Fruit fly (Drosophila melanogaster) whole organism, embryonic: ENCODE data around the gene Amacr.
A peak's percentile ranks its signal among the peaks of the same experiment; 100 is the strongest.

ENCODE experiments used
- Ada2b ChIP-seq: fragments of 200-800 bp; sonication (Bioruptor generic); IDR thresholded peaks from 2 replicates; pipeline ENCODE4 v1.3.6; 2022; ENCODE audit warnings: missing biosample characterization, missing genetic modification characterization
- CG1024 ChIP-seq: fragments of 200-800 bp; sonication (Bioruptor generic); IDR thresholded peaks from 2 replicates; pipeline ENCODE4 v1.3.6; 2022; ENCODE audit warnings: missing biosample characterization, missing genetic modification characterization
- CG10431 ChIP-seq: fragments of 200-800 bp; sonication (Bioruptor generic); optimal IDR thresholded peaks from 3 replicates; lab custom pipeline; 2018; ENCODE audit warnings: missing biosample characterization, mild to moderate bottlenecking, missing genetic modification characterization
- CG12071 ChIP-seq: fragments of 200-800 bp; sonication (Bioruptor generic); optimal IDR thresholded peaks from 3 replicates; lab custom pipeline; 2018; ENCODE audit warnings: missing biosample characterization, mild to moderate bottlenecking, missing genetic modification characterization
- CG13287 ChIP-seq: fragments of 200-800 bp; sonication (Bioruptor generic); IDR thresholded peaks from 2 replicates; pipeline ENCODE4 v1.3.6; 2022; ENCODE audit warnings: missing biosample characterization, missing genetic modification characterization; ENCODE audit not compliant: partially characterized antibody
- CG15601 ChIP-seq: fragments of 200-800 bp; sonication (Bioruptor generic); optimal IDR thresholded peaks from 3 replicates; lab custom pipeline; 2019; ENCODE audit warnings: missing biosample characterization, mild to moderate bottlenecking, missing genetic modification characterization, moderate library complexity
- CG1647 ChIP-seq: fragments of 200-800 bp; sonication (Bioruptor generic); optimal IDR thresholded peaks from 3 replicates; lab custom pipeline; 2016; ENCODE audit warnings: missing biosample characterization, missing genetic modification characterization
- CG17328 ChIP-seq: fragments of 200-800 bp; sonication (Bioruptor generic); IDR thresholded peaks from 2 replicates; pipeline ENCODE4 v1.3.6; 2022; ENCODE audit warnings: missing biosample characterization, missing genetic modification characterization
- CG17385 ChIP-seq: fragments of 200-800 bp; sonication (Bioruptor generic); optimal IDR thresholded peaks from 3 replicates; lab custom pipeline; 2018; ENCODE audit warnings: missing biosample characterization, mild to moderate bottlenecking, missing genetic modification characterization
- CG17912 ChIP-seq: fragments of 200-800 bp; sonication (Bioruptor generic); optimal IDR thresholded peaks from 2 replicates; lab custom pipeline; 2018; ENCODE audit warnings: missing biosample characterization, mild to moderate bottlenecking, missing genetic modification characterization
- CG1832 ChIP-seq: fragments of 200-800 bp; sonication (Bioruptor generic); optimal IDR thresholded peaks from 2 replicates; lab custom pipeline; 2017; ENCODE audit warnings: missing biosample characterization, mild to moderate bottlenecking, missing genetic modification characterization, inconsistent platforms
- CG18619 ChIP-seq: fragments of 200-800 bp; sonication (Bioruptor generic); optimal IDR thresholded peaks from 3 replicates; lab custom pipeline; 2017; ENCODE audit warnings: missing biosample characterization, mild to moderate bottlenecking, missing genetic modification characterization
- CG2129 ChIP-seq: fragments of 200-800 bp; sonication (Bioruptor generic); IDR thresholded peaks from 2 replicates; pipeline ENCODE4 v1.3.6; 2022; ENCODE audit warnings: missing biosample characterization, missing genetic modification characterization; ENCODE audit not compliant: partially characterized antibody
- CG30020 ChIP-seq: fragments of 200-800 bp; optimal IDR thresholded peaks from 2 replicates; lab custom pipeline; 2019; ENCODE audit warnings: missing biosample characterization, mild to moderate bottlenecking, missing genetic modification characterization, moderate library complexity
- CG31441 ChIP-seq: fragments of 200-800 bp; sonication (Bioruptor generic); IDR thresholded peaks from 2 replicates; pipeline ENCODE4 v1.3.6; 2022; ENCODE audit warnings: missing biosample characterization, missing genetic modification characterization
- CG32767 ChIP-seq: fragments of 200-800 bp; sonication (Bioruptor generic); IDR thresholded peaks from 2 replicates; pipeline ENCODE4 v1.3.6; 2022; ENCODE audit warnings: missing biosample characterization, missing genetic modification characterization
- CG6813 ChIP-seq: fragments of 200-800 bp; sonication (Bioruptor generic); optimal IDR thresholded peaks from 2 replicates; lab custom pipeline; 2017; ENCODE audit warnings: missing biosample characterization, missing genetic modification characterization, mild to moderate bottlenecking, moderate library complexity, missing genetic modification reagents
- Chrac-16 ChIP-seq: fragments of 200-800 bp; sonication (Bioruptor generic); optimal IDR thresholded peaks from 3 replicates; lab custom pipeline; 2016; ENCODE audit warnings: missing biosample characterization, missing genetic modification characterization
- Deaf1 ChIP-seq: fragments of 200-800 bp; optimal IDR thresholded peaks from 3 replicates; lab custom pipeline; 2019; ENCODE audit warnings: missing biosample characterization, mild to moderate bottlenecking, missing genetic modification characterization, moderate library complexity
- Dip3 ChIP-seq: fragments of 200-800 bp; sonication (Bioruptor generic); optimal IDR thresholded peaks from 3 replicates; lab custom pipeline; 2016; ENCODE audit warnings: missing biosample characterization, missing genetic modification characterization
- Doc3 ChIP-seq: fragments of 200-800 bp; sonication (Bioruptor generic); IDR thresholded peaks from 3 replicates; pipeline ENCODE4 v1.3.6; 2022; ENCODE audit warnings: missing biosample characterization, missing genetic modification characterization; ENCODE audit not compliant: partially characterized antibody
- Fer1 ChIP-seq: fragments of 200-800 bp; sonication (Bioruptor generic); optimal IDR thresholded peaks from 2 replicates; lab custom pipeline; 2017; ENCODE audit warnings: missing biosample characterization, mild to moderate bottlenecking, missing genetic modification characterization
- GATAe ChIP-seq: fragments of 200-800 bp; sonication (Bioruptor generic); conservative IDR thresholded peaks from 2 replicates; pipeline ENCODE4 v1.3.6; 2022; ENCODE audit warnings: missing biosample characterization, missing genetic modification characterization
- HmgD ChIP-seq: fragments of 200-800 bp; sonication (Bioruptor generic); optimal IDR thresholded peaks from 3 replicates; lab custom pipeline; 2016; ENCODE audit warnings: missing biosample characterization, missing genetic modification characterization
- Meics ChIP-seq: fragments of 200-800 bp; sonication (Bioruptor generic); optimal IDR thresholded peaks from 2 replicates; lab custom pipeline; 2017; ENCODE audit warnings: missing biosample characterization, mild to moderate bottlenecking, missing genetic modification characterization
- NC2α ChIP-seq: fragments of 200-800 bp; sonication (Bioruptor generic); optimal IDR thresholded peaks from 2 replicates; lab custom pipeline; 2016; ENCODE audit warnings: missing biosample characterization, missing genetic modification characterization
- Pdp1 ChIP-seq, 2 experiments: fragments of 200-800 bp; sonication (Bioruptor generic); optimal IDR thresholded peaks; 3 replicates each; lab custom pipeline; 2016; ENCODE audit warnings: missing biosample characterization in 2 of 2, missing genetic modification characterization in 2 of 2, mild to moderate bottlenecking in 1 of 2, moderate library complexity in 1 of 2
- Sry-β ChIP-seq: fragments of 200-800 bp; sonication (Bioruptor generic); optimal IDR thresholded peaks from 2 replicates; lab custom pipeline; 2018; ENCODE audit warnings: missing biosample characterization, mild to moderate bottlenecking, missing genetic modification characterization, moderate library complexity
- Sry-δ ChIP-seq: fragments of 200-800 bp; sonication (Bioruptor generic); optimal IDR thresholded peaks from 2 replicates; lab custom pipeline; 2016; ENCODE audit warnings: missing biosample characterization, missing genetic modification characterization
- bsh ChIP-seq, 2 experiments: fragments of 200-800 bp; sonication (Bioruptor generic); optimal IDR thresholded peaks; 2 replicates each; lab custom pipeline; 2017 to 2018; ENCODE audit warnings: mild to moderate bottlenecking in 2 of 2, missing biosample characterization in 2 of 2, missing genetic modification characterization in 2 of 2, moderate library complexity in 1 of 2
- croc ChIP-seq: fragments of 200-800 bp; sonication (Bioruptor generic); conservative IDR thresholded peaks from 3 replicates; pipeline ENCODE4 v1.3.6; 2022; ENCODE audit warnings: missing biosample characterization, missing genetic modification characterization
- gfzf ChIP-seq: fragments of 200-800 bp; sonication (Bioruptor generic); optimal IDR thresholded peaks from 2 replicates; lab custom pipeline; 2016; ENCODE audit warnings: missing biosample characterization, mild to moderate bottlenecking, missing genetic modification characterization, moderate library complexity
- hb ChIP-seq: fragments of 200-800 bp; sonication (Bioruptor generic); IDR thresholded peaks from 3 replicates; pipeline ENCODE4 v1.3.6; 2022; ENCODE audit warnings: missing biosample characterization, missing genetic modification characterization; ENCODE audit not compliant: partially characterized antibody
- hbn ChIP-seq: fragments of 200-800 bp; sonication (Bioruptor generic); IDR thresholded peaks from 2 replicates; pipeline ENCODE4 v1.3.6; 2022; ENCODE audit warnings: missing biosample characterization, missing genetic modification characterization; ENCODE audit not compliant: partially characterized antibody
- ind ChIP-seq: fragments of 200-800 bp; sonication (Bioruptor generic); optimal IDR thresholded peaks from 3 replicates; lab custom pipeline; 2016; ENCODE audit warnings: missing biosample characterization, missing genetic modification characterization
- jumu ChIP-seq: fragments of 200-800 bp; sonication (Bioruptor generic); optimal IDR thresholded peaks from 3 replicates; lab custom pipeline; 2016; ENCODE audit warnings: missing biosample characterization, missing genetic modification characterization
- maf-S ChIP-seq: fragments of 200-800 bp; sonication (Bioruptor generic); optimal IDR thresholded peaks from 2 replicates; lab custom pipeline; 2016; ENCODE audit warnings: missing biosample characterization, missing genetic modification characterization
- nau ChIP-seq: fragments of 200-800 bp; sonication (Bioruptor generic); optimal IDR thresholded peaks from 3 replicates; lab custom pipeline; 2017; ENCODE audit warnings: missing biosample characterization, mild to moderate bottlenecking, missing genetic modification characterization, missing genetic modification reagents
- oc ChIP-seq: fragments of 200-800 bp; sonication (Bioruptor generic); optimal IDR thresholded peaks from 2 replicates; lab custom pipeline; 2018; ENCODE audit warnings: missing biosample characterization, mild to moderate bottlenecking, missing genetic modification characterization, moderate library complexity
- onecut ChIP-seq: fragments of 200-800 bp; sonication (Bioruptor generic); IDR thresholded peaks from 2 replicates; pipeline ENCODE4 v1.3.6; 2022; ENCODE audit warnings: missing biosample characterization, missing genetic modification characterization
- pan ChIP-seq, 4 experiments: fragments of >200 bp in 3 of 4; fragments of 200-800 bp in 1 of 4; sonication (Bioruptor generic) in 1 of 4; optimal IDR thresholded peaks in 3 of 4; IDR thresholded peaks in 1 of 4; 2 replicates each; pipeline versions ENCODE4 v1.3.6 to Lab custom; 2017 to 2022; ENCODE audit warnings: missing biosample characterization in 2 of 4, missing genetic modification characterization in 2 of 4, mixed read lengths in 1 of 4
- pb ChIP-seq: fragments of 200-800 bp; sonication (Bioruptor generic); optimal IDR thresholded peaks from 3 replicates; lab custom pipeline; 2016; ENCODE audit warnings: missing biosample characterization, missing genetic modification characterization
- pfk ChIP-seq: fragments of 200-800 bp; sonication (Bioruptor generic); optimal IDR thresholded peaks from 2 replicates; lab custom pipeline; 2018; ENCODE audit warnings: missing biosample characterization, mild to moderate bottlenecking, missing genetic modification characterization, moderate library complexity
- psq ChIP-seq: fragments of 200-800 bp; sonication (Bioruptor generic); optimal IDR thresholded peaks from 2 replicates; lab custom pipeline; 2017; ENCODE audit warnings: missing biosample characterization, missing genetic modification characterization
- run ChIP-seq: fragments of 200-800 bp; sonication (Bioruptor generic); optimal IDR thresholded peaks from 3 replicates; lab custom pipeline; 2018; ENCODE audit warnings: missing biosample characterization, mild to moderate bottlenecking, missing genetic modification characterization
- sd ChIP-seq: fragments of 200-800 bp; sonication (Bioruptor generic); optimal IDR thresholded peaks from 3 replicates; lab custom pipeline; 2018; ENCODE audit warnings: missing biosample characterization, mild to moderate bottlenecking, missing genetic modification characterization, moderate library complexity
- sens ChIP-seq: fragments of 200-800 bp; sonication (Bioruptor generic); peaks from one replicate; lab custom pipeline; 2016; ENCODE audit warnings: missing biosample characterization, missing genetic modification characterization
- sima ChIP-seq: fragments of 200-800 bp; sonication (Bioruptor generic); optimal IDR thresholded peaks from 2 replicates; lab custom pipeline; 2016; ENCODE audit warnings: missing biosample characterization, missing genetic modification characterization
- wor ChIP-seq: fragments of 200-800 bp; sonication (Bioruptor generic); IDR thresholded peaks from 2 replicates; pipeline ENCODE4 v1.3.6; 2022; ENCODE audit warnings: missing biosample characterization, missing genetic modification characterization

The Amacr gene

dm6 chr2L:20761951-20762538 is 9.9 kb upstream of the Amacr start (continued):
- TF ChIP-seq CG12071 (GFP tag; lab: Kevin White, UChicago) (no peak), CG1024 (GFP tag; lab: Robert Waterston, UW) (no peak), CG30020 (tag; lab: Kevin White, UChicago) (no peak), CG1832 (GFP tag; lab: Kevin White, UChicago) (no peak), ind (GFP tag; lab: Kevin White, UChicago) (peak; percentile 33), Pdp1 (GFP tag; optimal IDR thresholded peaks at IDR 0.05; lab: Kevin White, UChicago) (peak in 1 of 2 experiments; percentile 55), sens (GFP tag; lab: Kevin White, UChicago) (peak; percentile 75), CG17385 (GFP tag; lab: Kevin White, UChicago) (peak; percentile 10), Sry-δ (GFP tag; lab: Kevin White, UChicago) (no peak), Doc3 (GFP tag; lab: Robert Waterston, UW) (no peak), Ada2b (GFP tag; lab: Robert Waterston, UW) (peak; percentile 48; the same call in 1 of the 2 replicates), nau (no peak), CG2129 (GFP tag; lab: Robert Waterston, UW) (no peak), CG18619 (GFP tag; lab: Kevin White, UChicago) (no peak), bsh (GFP tag; optimal IDR thresholded peaks at IDR 0.05; lab: Kevin White, UChicago) (peak; percentile 13 to 67), sd (tag; lab: Kevin White, UChicago) (no peak), gfzf (no peak), wor (GFP tag; lab: Robert Waterston, UW) (no peak), psq (no peak), maf-S (no peak), CG17328 (GFP tag; lab: Robert Waterston, UW) (peak; percentile 45; the same call in 1 of the 2 replicates), pan (optimal IDR thresholded peaks at IDR 0.05; lab: Kevin White, UChicago) (no peak), pan (GFP tag; optimal IDR thresholded peaks at IDR 0.05 in 1 of 2, IDR thresholded peaks at IDR 0.05 in 1 of 2) (peak in 1 of 2 experiments; percentile 48), Chrac-16 (GFP tag; lab: Kevin White, UChicago) (peak; percentile 35), CG15601 (no peak), CG10431 (GFP tag; lab: Kevin White, UChicago) (no peak), jumu (GFP tag; lab: Kevin White, UChicago) (no peak), sima (GFP tag; lab: Kevin White, UChicago) (no peak), NC2α (GFP tag; lab: Kevin White, UChicago) (no peak), CG13287 (no peak), croc (GFP tag; lab: Robert Waterston, UW) (no peak), pb (no peak), CG17912 (GFP tag; lab: Kevin White, UChicago) (no peak), hbn (GFP tag; lab: Robert Waterston, UW) (no peak), CG31441 (GFP tag; lab: Robert Waterston, UW) (no peak; the same call in 1 of the 2 replicates), onecut (GFP tag; lab: Robert Waterston, UW) (no peak), Meics (GFP tag; lab: Kevin White, UChicago) (peak; percentile 44), CG1647 (GFP tag; lab: Kevin White, UChicago) (no peak), oc (no peak), GATAe (GFP tag; lab: Robert Waterston, UW) (no peak), CG32767 (GFP tag; lab: Robert Waterston, UW) (peak; percentile 29; the same call in 1 of the 2 replicates), run (no peak), CG6813 (GFP tag; lab: Kevin White, UChicago) (peak; percentile 1), Dip3 (GFP tag; lab: Kevin White, UChicago) (no peak), Sry-β (GFP tag; lab: Kevin White, UChicago) (no peak), Deaf1 (tag; lab: Kevin White, UChicago) (peak; percentile 22), Fer1 (GFP tag; lab: Kevin White, UChicago) (peak; percentile 28), hb (GFP tag; lab: Robert Waterston, UW) (no peak), pfk (no peak), HmgD (GFP tag; lab: Kevin White, UChicago) (no peak)
